Fruit fly (Drosophila melanogaster) whole organism: ENCODE measurements around the gene Osi11.

Source experiments
- CG8478 ChIP-seq: fragments of >200 bp; optimal IDR thresholded peaks from 2 replicates; lab custom pipeline; 2018; ENCODE audit warnings: inconsistent platforms
- pan ChIP-seq: fragments of >200 bp; optimal IDR thresholded peaks from 2 replicates; lab custom pipeline; 2017
- psq ChIP-seq: fragments of >200 bp; optimal IDR thresholded peaks from 2 replicates; lab custom pipeline; 2017

dm6 chr3R:6229055-6229841 lies 39.3 kb downstream of the Osi11 start:
- TF ChIP-seq psq (no peak), pan (no peak), CG8478 (lab: Kevin White, UChicago) (no peak)
